Worm (Caenorhabditis elegans) whole organism, mixed stage, embryonic: ENCODE results near the gene fbxa-77.

ENCODE experiments used
- elt-1 ChIP-seq: sonication (generic microtip); optimal IDR thresholded peaks from 2 replicates; lab custom pipeline; 2017; ENCODE audit warnings: missing genetic modification characterization, mild to moderate bottlenecking, missing compliant biosample characterization, antibody characterized with exemption, moderate library complexity, borderline replicate concordance; ENCODE audit not compliant: insufficient read depth
- nhr-12 ChIP-seq: fragments of 150-350 bp; optimal IDR thresholded peaks from 2 replicates; lab custom pipeline; 2014; ENCODE audit warnings: missing biosample characterization, missing genetic modification characterization
- unc-62 ChIP-seq: fragments of 150-350 bp; optimal IDR thresholded peaks from 2 replicates; lab custom pipeline; 2014; ENCODE audit warnings: missing biosample characterization, missing genetic modification reagents, missing genetic modification characterization

- TF ChIP-seq elt-1 (tag; lab: Kevin White, UChicago) (no peak), unc-62 (GFP tag; lab: Kevin White, UChicago) (no peak), nhr-12 (tag; lab: Kevin White, UChicago) (no peak)
These were observed 23.7 kb upstream of the fbxa-77 start for ce11 chrIII:1225595-1225994.
